Worm (Caenorhabditis elegans) whole organism, midembryonic: ENCODE data around the gene M03C11.9.

ENCODE experiments used
- T22C8.4 ChIP-seq: fragments of 200-800 bp; sonication (Bioruptor generic); IDR thresholded peaks from 2 replicates; pipeline ENCODE4 v1.3.6; 2022; ENCODE audit warnings: missing genetic modification characterization, missing compliant biosample characterization
- cog-1 ChIP-seq: sonication (generic microtip); optimal IDR thresholded peaks from 2 replicates; lab custom pipeline; 2016; ENCODE audit warnings: missing genetic modification characterization, missing compliant biosample characterization
- flt-1 ChIP-seq: fragments of 200-800 bp; sonication (Bioruptor generic); IDR thresholded peaks from 2 replicates; pipeline ENCODE4 v1.3.6; 2022; ENCODE audit warnings: missing genetic modification characterization, missing compliant biosample characterization
- klf-2 ChIP-seq: fragments of 200-800 bp; sonication (Bioruptor generic); conservative IDR thresholded peaks from 2 replicates; pipeline ENCODE4 v1.3.6; 2022; ENCODE audit warnings: missing genetic modification reagents, missing genetic modification characterization, missing compliant biosample characterization
- med-1 ChIP-seq: sonication (generic microtip); optimal IDR thresholded peaks from 2 replicates; lab custom pipeline; 2017; ENCODE audit warnings: missing genetic modification characterization, mild to moderate bottlenecking, missing compliant biosample characterization, antibody characterized with exemption, missing genetic modification reagents; ENCODE audit not compliant: insufficient read depth
- tab-1 ChIP-seq: fragments of 200-800 bp; sonication (Bioruptor generic); IDR thresholded peaks from 2 replicates; pipeline ENCODE4 v1.3.6; 2022; ENCODE audit warnings: missing genetic modification characterization, missing compliant biosample characterization
- ztf-23 ChIP-seq: fragments of 200-800 bp; sonication (Bioruptor generic); IDR thresholded peaks from 2 replicates; pipeline ENCODE4 v1.3.6; 2022; ENCODE audit warnings: missing genetic modification reagents, missing genetic modification characterization, missing compliant biosample characterization
- ztf-29 ChIP-seq: fragments of 200-800 bp; sonication (Bioruptor generic); IDR thresholded peaks from 2 replicates; pipeline ENCODE4 v1.3.6; 2022; ENCODE audit warnings: missing genetic modification reagents, missing genetic modification characterization, missing compliant biosample characterization

DNA sequence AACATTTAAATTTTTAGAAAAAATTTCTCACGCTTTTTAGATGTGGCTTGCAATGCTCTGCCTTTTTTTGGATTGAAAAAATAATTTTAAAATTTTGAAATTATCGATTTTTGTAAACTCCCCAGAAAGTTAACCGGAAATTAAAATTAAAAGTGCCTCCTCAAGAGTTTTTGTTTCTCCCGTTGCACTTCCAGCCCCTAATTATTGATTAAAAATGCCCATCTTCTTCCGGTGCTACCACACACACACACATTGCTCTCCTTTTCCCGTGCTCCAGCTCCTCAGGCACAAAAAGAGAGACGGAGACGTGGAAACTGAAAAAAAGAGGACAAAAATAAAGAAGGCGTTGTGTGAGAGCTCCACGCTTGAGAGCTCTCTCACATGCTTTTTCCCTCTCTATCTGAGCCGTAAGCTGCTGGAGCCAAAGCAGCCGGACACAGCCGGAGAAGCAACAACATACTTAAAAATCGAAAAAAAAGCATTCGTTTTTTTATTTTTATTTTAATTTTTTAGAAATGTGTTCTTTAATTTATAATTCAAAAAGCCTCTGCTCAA lies 24.1 kb downstream of the M03C11.9 start:
- no peak for TF ChIP-seq med-1 (GFP tag; lab: Kevin White, UChicago)
- TF ChIP-seq ztf-23 (GFP tag; lab: Robert Waterston, UW) = no peak
- TF ChIP-seq T22C8.4 (GFP tag; lab: Robert Waterston, UW) = peak; percentile 32; the same call in 1 of the 2 replicates
- no peak for TF ChIP-seq cog-1 (tag; lab: Kevin White, UChicago)
- no peak for TF ChIP-seq ztf-29
- TF ChIP-seq tab-1 = no peak
- TF ChIP-seq klf-2 (GFP tag; lab: Robert Waterston, UW) = no peak
- no peak for TF ChIP-seq flt-1
